Worm (Caenorhabditis elegans) whole organism, early embryonic: ENCODE measurements around the gene F48E8.4.

ENCODE experiments used
- F13C5.2 ChIP-seq: sonication (generic microtip); optimal IDR thresholded peaks from 2 replicates; lab custom pipeline; 2017; ENCODE audit warnings: mild to moderate bottlenecking, missing genetic modification characterization, inconsistent platforms, missing compliant biosample characterization
- ama-1 ChIP-seq: fragments of 150-350 bp; optimal IDR thresholded peaks from 2 replicates; lab custom pipeline; 2014
- ceh-13 ChIP-seq: fragments of 200-800 bp; sonication (Bioruptor generic); optimal IDR thresholded peaks from 2 replicates; lab custom pipeline; 2018; ENCODE audit warnings: mild to moderate bottlenecking, missing genetic modification characterization, missing compliant biosample characterization
- ets-7 ChIP-seq: sonication (generic microtip); optimal IDR thresholded peaks from 2 replicates; lab custom pipeline; 2016; ENCODE audit warnings: missing genotype, missing genetic modification characterization, missing compliant biosample characterization
- flt-1 ChIP-seq: fragments of 200-800 bp; sonication (Bioruptor generic); IDR thresholded peaks from 2 replicates; pipeline ENCODE4 v1.3.6; 2022; ENCODE audit warnings: missing genetic modification characterization, missing compliant biosample characterization
- hmbx-1 ChIP-seq: sonication (generic microtip); optimal IDR thresholded peaks from 2 replicates; lab custom pipeline; 2016; ENCODE audit warnings: mild to moderate bottlenecking, missing genetic modification characterization, missing compliant biosample characterization
- hnd-1 ChIP-seq: sonication (generic microtip); optimal IDR thresholded peaks from 2 replicates; lab custom pipeline; 2016; ENCODE audit warnings: missing genetic modification characterization, missing compliant biosample characterization
- scrt-1 ChIP-seq: fragments of 200-800 bp; sonication (Bioruptor generic); IDR thresholded peaks from 2 replicates; pipeline ENCODE4 v1.3.6; 2022; ENCODE audit warnings: missing genetic modification characterization, missing compliant biosample characterization
- tbx-11 ChIP-seq: fragments of 200-800 bp; sonication (Bioruptor generic); IDR thresholded peaks from 2 replicates; pipeline ENCODE4 v1.3.6; 2022; ENCODE audit warnings: missing genetic modification characterization, missing compliant biosample characterization
- tra-4 ChIP-seq: sonication (generic microtip); optimal IDR thresholded peaks from 2 replicates; lab custom pipeline; 2017; ENCODE audit warnings: missing genetic modification characterization, missing compliant biosample characterization

- TF ChIP-seq ama-1 (no peak), ets-7 (tag; lab: Kevin White, UChicago) (no peak), tbx-11 (GFP tag; lab: Robert Waterston, UW) (no peak), ceh-13 (GFP tag; lab: Kevin White, UChicago) (no peak), scrt-1 (no peak), hmbx-1 (tag; lab: Kevin White, UChicago) (no peak), hnd-1 (no peak), tra-4 (tag; lab: Kevin White, UChicago) (no peak), flt-1 (no peak), F13C5.2 (tag; lab: Kevin White, UChicago) (no peak)
Measured at ce11 chrIII:5438064-5438463, 15.3 kb upstream of the F48E8.4 start.
